Fruit fly (Drosophila melanogaster): Measurements from ENCODE around the gene Plp.

The Plp gene

DNA sequence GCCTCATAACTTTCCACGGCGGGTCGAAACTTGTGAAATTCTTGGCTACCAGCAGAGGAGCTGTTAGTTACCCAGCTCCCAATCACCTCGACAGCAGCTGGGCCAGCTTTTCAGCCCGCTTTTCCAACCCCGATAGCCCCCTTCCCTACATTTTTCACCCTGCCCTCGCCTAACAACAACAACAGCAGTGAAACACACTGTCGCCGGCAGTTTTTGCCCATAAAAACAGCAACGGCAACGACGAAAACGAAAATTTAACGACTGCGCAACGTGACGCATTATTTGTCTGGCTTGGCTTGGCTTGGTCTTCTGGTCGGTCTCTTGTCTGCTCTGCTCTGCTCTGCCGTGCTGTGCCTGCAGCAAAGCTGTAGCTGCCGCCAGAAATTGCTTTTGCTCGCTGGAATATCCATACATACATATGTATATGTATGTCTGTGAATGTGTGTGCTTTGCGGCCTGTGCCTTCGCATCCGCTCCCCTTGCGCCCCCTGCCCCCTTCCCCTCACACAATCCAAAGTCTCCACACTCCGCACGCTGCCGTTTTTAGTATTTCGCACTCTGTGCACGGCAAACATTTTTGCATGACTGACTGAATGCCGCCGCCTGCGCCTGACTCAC, 12.7 kb upstream of the Plp start (continued):
- no peak for TF ChIP-seq CG1603 (tag; optimal IDR thresholded peaks at IDR 0.05)
- TF ChIP-seq Med (GFP tag), result peak; percentile 50
- no peak for TF ChIP-seq Blimp-1 (GFP tag; optimal IDR thresholded peaks at IDR 0.05)
- TF ChIP-seq gem (tag; optimal IDR thresholded peaks at IDR 0.05), result no peak
- TF ChIP-seq E2f2 (GFP tag; IDR thresholded peaks at IDR 0.05), result no peak
- no peak for TF ChIP-seq D19A (tag; optimal IDR thresholded peaks at IDR 0.05)
- no peak for TF ChIP-seq Dip3 (GFP tag; optimal IDR thresholded peaks at IDR 0.05)
- no peak for TF ChIP-seq dan (GFP tag; IDR thresholded peaks at IDR 0.05)
- no peak for TF ChIP-seq pzg (GFP tag; optimal IDR thresholded peaks at IDR 0.05)
- no peak for TF ChIP-seq prd (optimal IDR thresholded peaks at IDR 0.05)
- TF ChIP-seq prd (GFP tag; IDR thresholded peaks at IDR 0.05), result no peak
- TF ChIP-seq bbx (GFP tag; IDR thresholded peaks at IDR 0.05; ENCODE audit: partially characterized antibody), result peak; percentile 46; the same call in 1 of the 2 replicates
- TF ChIP-seq cato (GFP tag; optimal IDR thresholded peaks at IDR 0.05; ENCODE audit: borderline replicate concordance), result no peak
- no peak for TF ChIP-seq BEAF-32 (GFP tag; optimal IDR thresholded peaks at IDR 0.05)
- TF ChIP-seq CG14050 (GFP tag; IDR thresholded peaks at IDR 0.05), result no peak
- no peak for TF ChIP-seq tll (GFP tag; optimal IDR thresholded peaks at IDR 0.05)
- no peak for TF ChIP-seq disco-r (GFP tag; optimal IDR thresholded peaks at IDR 0.05)
- no peak for TF ChIP-seq bsh (GFP tag; optimal IDR thresholded peaks at IDR 0.05)
- TF ChIP-seq CG17361 (GFP tag; IDR thresholded peaks at IDR 0.05), result no peak
- TF ChIP-seq CG15073 (GFP tag; optimal IDR thresholded peaks at IDR 0.05), result no peak
- TF ChIP-seq ATbp (GFP tag; optimal IDR thresholded peaks at IDR 0.05), result no peak
- TF ChIP-seq CG13424 (tag; optimal IDR thresholded peaks at IDR 0.05), result no peak
- TF ChIP-seq psq (GFP tag; optimal IDR thresholded peaks at IDR 0.05), result no peak
- TF ChIP-seq Hr39 (optimal IDR thresholded peaks at IDR 0.05), result no peak
- no peak for TF ChIP-seq CoRest (tag; optimal IDR thresholded peaks at IDR 0.05)
- TF ChIP-seq CG30020 (tag; optimal IDR thresholded peaks at IDR 0.05), result no peak
- TF ChIP-seq CG5245 (GFP tag; optimal IDR thresholded peaks at IDR 0.05), result no peak
- TF ChIP-seq CG2889 (GFP tag; IDR thresholded peaks at IDR 0.05), result peak; percentile 13; the same call in 1 of the 3 replicates
- 0 out of 3 replicates have a peak, but pooled peaks have one; percentile 25 for TF ChIP-seq Doc3 (GFP tag; IDR thresholded peaks at IDR 0.05; ENCODE audit: partially characterized antibody)
- no peak for TF ChIP-seq CG6813 (GFP tag; optimal IDR thresholded peaks at IDR 0.05)
- TF ChIP-seq ro (GFP tag; IDR thresholded peaks at IDR 0.05), result no peak
- no peak for TF ChIP-seq fd3F (GFP tag; optimal IDR thresholded peaks at IDR 0.05)
- no peak for TF ChIP-seq Abd-B (GFP tag; optimal IDR thresholded peaks at IDR 0.05)
- peak; percentile 12; the same call in 1 of the 3 replicates for TF ChIP-seq CG34224 (GFP tag; IDR thresholded peaks at IDR 0.05; ENCODE audit: partially characterized antibody)
- no peak for TF ChIP-seq CG10147 (GFP tag; optimal IDR thresholded peaks at IDR 0.05)
- TF ChIP-seq CG3847 (GFP tag; IDR thresholded peaks at IDR 0.05), result no peak
- TF ChIP-seq CG43689 (GFP tag; IDR thresholded peaks at IDR 0.05), result no peak
- no peak for TF ChIP-seq eve (GFP tag; optimal IDR thresholded peaks at IDR 0.05)
- 0 out of 3 replicates have a peak, but pooled peaks have one; percentile 29 for TF ChIP-seq CG2199 (GFP tag; IDR thresholded peaks at IDR 0.05)
- no peak for TF ChIP-seq CG13894 (tag; optimal IDR thresholded peaks at IDR 0.05)
- no peak for TF ChIP-seq CG12219 (GFP tag; optimal IDR thresholded peaks at IDR 0.05)
- TF ChIP-seq CG32767 (GFP tag; IDR thresholded peaks at IDR 0.05), result no peak
- peak; percentile 77 for TF ChIP-seq crol (GFP tag; IDR thresholded peaks at IDR 0.05)
- no peak for TF ChIP-seq nau (GFP tag; optimal IDR thresholded peaks at IDR 0.05)
- no peak for TF ChIP-seq NC2β (GFP tag; optimal IDR thresholded peaks at IDR 0.05)
- TF ChIP-seq abd-A (tag; optimal IDR thresholded peaks at IDR 0.05), result peak; percentile 87
- no peak for TF ChIP-seq Deaf1 (tag; optimal IDR thresholded peaks at IDR 0.05)

Measured in whole organism, embryonic.